Fruit fly (Drosophila melanogaster) whole organism, pupa: ENCODE results near the gene CG9222.

Experiments
- CG14655 ChIP-seq: fragments of 200-800 bp; sonication (Bioruptor generic); optimal IDR thresholded peaks from 3 replicates; lab custom pipeline; 2017; ENCODE audit warnings: mild to moderate bottlenecking, missing biosample characterization, missing genetic modification reagents, missing genetic modification characterization
- Snoo ChIP-seq: fragments of 200-800 bp; sonication (Bioruptor generic); optimal IDR thresholded peaks from 3 replicates; lab custom pipeline; 2017; ENCODE audit warnings: missing biosample characterization, mild to moderate bottlenecking, missing genetic modification characterization, inconsistent platforms

DNA sequence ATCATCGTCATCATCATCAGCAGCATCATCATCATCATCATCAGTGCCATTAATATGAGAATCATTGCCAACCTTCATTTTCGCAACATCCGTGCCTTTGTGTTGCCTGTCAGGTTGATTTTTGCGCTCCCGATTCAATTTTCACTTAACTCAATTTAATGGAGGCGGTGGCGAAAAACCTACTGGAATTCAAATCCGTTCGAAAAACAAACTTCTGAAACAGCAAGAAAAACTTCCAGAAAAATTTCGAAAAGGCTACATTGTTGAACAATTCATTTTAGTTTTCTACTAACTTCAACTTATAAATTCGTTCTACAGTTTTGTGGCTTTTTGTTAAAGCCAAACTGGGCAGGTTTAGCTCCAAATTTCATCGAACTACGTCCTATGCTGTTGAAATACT lies 8.3 kb downstream of the CG9222 start, which contains the start of gene CG13991:
- TF ChIP-seq Snoo (tag; lab: Kevin White, UChicago) (no peak), CG14655 (GFP tag; lab: Kevin White, UChicago) (no peak)
